Worm (Caenorhabditis elegans) whole organism, late embryonic: ENCODE measurements around the gene calf-1.

Experiments used
- C38D4.7 ChIP-seq: fragments of 200-800 bp; sonication (Bioruptor generic); optimal IDR thresholded peaks from 2 replicates; lab custom pipeline; 2018; ENCODE audit warnings: mild to moderate bottlenecking, missing genetic modification characterization, moderate library complexity, missing compliant biosample characterization
- ceh-6 ChIP-seq: fragments of 200-800 bp; sonication (Bioruptor generic); optimal IDR thresholded peaks from 2 replicates; lab custom pipeline; 2018; ENCODE audit warnings: mild to moderate bottlenecking, missing genetic modification characterization, missing compliant biosample characterization
- ceh-9 ChIP-seq: sonication (generic microtip); optimal IDR thresholded peaks from 2 replicates; lab custom pipeline; 2016; ENCODE audit warnings: mild to moderate bottlenecking, missing genetic modification characterization, inconsistent platforms, missing compliant biosample characterization
- gmeb-2 ChIP-seq: sonication (generic microtip); optimal IDR thresholded peaks from 2 replicates; lab custom pipeline; 2016; ENCODE audit warnings: missing genetic modification characterization, inconsistent platforms, missing compliant biosample characterization
- nfya-1 ChIP-seq: sonication (generic microtip); optimal IDR thresholded peaks from 2 replicates; lab custom pipeline; 2017; ENCODE audit warnings: missing genetic modification characterization, mild to moderate bottlenecking, missing compliant biosample characterization, antibody characterized with exemption, moderate library complexity
- pqm-1 ChIP-seq: sonication (generic microtip); optimal IDR thresholded peaks from 2 replicates; lab custom pipeline; 2016; ENCODE audit warnings: missing genetic modification characterization, missing compliant biosample characterization
- rnt-1 ChIP-seq: sonication (generic microtip); optimal IDR thresholded peaks from 2 replicates; lab custom pipeline; 2016; ENCODE audit warnings: missing genetic modification characterization, missing compliant biosample characterization
- tbx-7 ChIP-seq: sonication (generic microtip); optimal IDR thresholded peaks from 2 replicates; lab custom pipeline; 2016; ENCODE audit warnings: missing genotype, missing genetic modification characterization, missing compliant biosample characterization

DNA sequence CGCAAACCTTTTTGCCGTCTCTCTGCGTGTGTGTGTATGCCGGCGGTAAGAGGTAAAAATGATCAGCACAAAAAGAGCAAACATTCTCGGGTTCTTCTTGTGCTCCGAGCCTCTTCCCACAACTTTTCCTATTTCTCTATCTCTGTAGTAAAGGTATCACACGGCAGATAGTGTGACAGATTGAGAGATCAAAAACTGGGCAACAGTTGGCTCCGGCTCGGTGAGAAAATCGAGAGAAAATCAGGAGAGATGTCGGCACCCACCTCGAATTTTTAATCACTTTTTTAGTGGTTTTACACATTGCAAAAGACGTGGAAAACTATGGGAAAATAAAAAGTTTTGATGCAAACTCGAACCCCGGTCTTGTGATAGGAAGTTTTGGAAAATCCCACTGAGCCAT lies 27.1 kb downstream of the calf-1 start:
- TF ChIP-seq ceh-6 (GFP tag; lab: Kevin White, UChicago) (no peak), nfya-1 (tag; lab: Kevin White, UChicago) (no peak), gmeb-2 (tag; lab: Kevin White, UChicago) (no peak), ceh-9 (tag; lab: Kevin White, UChicago) (no peak), rnt-1 (tag; lab: Kevin White, UChicago) (no peak), C38D4.7 (GFP tag; lab: Kevin White, UChicago) (no peak), pqm-1 (no peak), tbx-7 (tag; lab: Kevin White, UChicago) (no peak)
